Fruit fly (Drosophila melanogaster) whole organism, embryonic: ENCODE measurements around the gene Mad.

Experiments used
- Antp ChIP-seq: fragments of 200-800 bp; sonication (Bioruptor generic); optimal IDR thresholded peaks from 3 replicates; lab custom pipeline; 2016; ENCODE audit warnings: missing biosample characterization, missing genetic modification characterization
- CG10959 ChIP-seq: fragments of 200-800 bp; sonication (Bioruptor generic); IDR thresholded peaks from 2 replicates; pipeline ENCODE4 v1.3.6; 2022; ENCODE audit warnings: missing biosample characterization, missing genetic modification characterization
- CG11085 ChIP-seq: fragments of 200-800 bp; sonication (Bioruptor generic); IDR thresholded peaks from 2 replicates; pipeline ENCODE4 v1.3.6; 2022; ENCODE audit warnings: missing biosample characterization, missing genetic modification characterization
- CG12155 ChIP-seq: fragments of 200-800 bp; sonication (Bioruptor generic); optimal IDR thresholded peaks from 3 replicates; lab custom pipeline; 2016; ENCODE audit warnings: missing biosample characterization, missing genetic modification characterization
- CG12769 ChIP-seq: fragments of 200-800 bp; sonication (Bioruptor generic); optimal IDR thresholded peaks from 2 replicates; lab custom pipeline; 2019; ENCODE audit warnings: missing biosample characterization, mild to moderate bottlenecking, missing genetic modification characterization, moderate library complexity
- CG14441 ChIP-seq: fragments of 200-800 bp; sonication (Bioruptor generic); IDR thresholded peaks from 2 replicates; pipeline ENCODE4 v1.3.6; 2022; ENCODE audit warnings: missing biosample characterization, missing genetic modification characterization
- CG14860 ChIP-seq: fragments of 200-800 bp; sonication (Bioruptor generic); IDR thresholded peaks from 3 replicates; pipeline ENCODE4 v1.3.6; 2022; ENCODE audit warnings: missing biosample characterization, missing genetic modification characterization; ENCODE audit not compliant: partially characterized antibody
- CG16779 ChIP-seq: fragments of 200-800 bp; sonication (Bioruptor generic); IDR thresholded peaks from 2 replicates; pipeline ENCODE4 v1.3.6; 2022; ENCODE audit warnings: missing biosample characterization, missing genetic modification characterization
- CG17612 ChIP-seq: fragments of 200-800 bp; sonication (Bioruptor generic); IDR thresholded peaks from 2 replicates; pipeline ENCODE4 v1.3.6; 2022; ENCODE audit warnings: missing biosample characterization, missing genetic modification characterization
- CG2116 ChIP-seq: fragments of 200-800 bp; sonication (Bioruptor generic); optimal IDR thresholded peaks from 3 replicates; lab custom pipeline; 2018; ENCODE audit warnings: missing biosample characterization, mild to moderate bottlenecking, missing genetic modification characterization
- CG2199 ChIP-seq: fragments of 200-800 bp; sonication (Bioruptor generic); IDR thresholded peaks from 3 replicates; pipeline ENCODE4 v1.3.6; 2022; ENCODE audit warnings: missing biosample characterization, missing genetic modification characterization
- CG34376 ChIP-seq: fragments of 200-800 bp; sonication (Bioruptor generic); optimal IDR thresholded peaks from 2 replicates; lab custom pipeline; 2018; ENCODE audit warnings: missing biosample characterization, mild to moderate bottlenecking, missing genetic modification characterization
- CG3838 ChIP-seq: fragments of 200-800 bp; sonication (Bioruptor generic); optimal IDR thresholded peaks from 3 replicates; lab custom pipeline; 2016; ENCODE audit warnings: missing biosample characterization, missing genetic modification characterization
- CG7271 ChIP-seq: fragments of 200-800 bp; sonication (Bioruptor generic); optimal IDR thresholded peaks from 2 replicates; lab custom pipeline; 2018; ENCODE audit warnings: missing biosample characterization, mild to moderate bottlenecking, missing genetic modification characterization, moderate library complexity
- CG7372 ChIP-seq: fragments of 200-800 bp; sonication (Bioruptor generic); IDR thresholded peaks from 2 replicates; pipeline ENCODE4 v1.3.6; 2022; ENCODE audit warnings: missing biosample characterization, missing genetic modification characterization
- CG8388 ChIP-seq: fragments of 200-800 bp; sonication (Bioruptor generic); optimal IDR thresholded peaks from 2 replicates; lab custom pipeline; 2019; ENCODE audit warnings: missing biosample characterization, mild to moderate bottlenecking, missing genetic modification characterization, moderate library complexity
- CG8478 ChIP-seq: fragments of >200 bp; optimal IDR thresholded peaks from 2 replicates; lab custom pipeline; 2018
- CG8944 ChIP-seq: fragments of 200-800 bp; sonication (Bioruptor generic); optimal IDR thresholded peaks from 3 replicates; lab custom pipeline; 2016; ENCODE audit warnings: missing biosample characterization, missing genetic modification characterization
- CG9437 ChIP-seq: fragments of 200-800 bp; sonication (Bioruptor generic); optimal IDR thresholded peaks from 2 replicates; lab custom pipeline; 2018; ENCODE audit warnings: missing biosample characterization, mild to moderate bottlenecking, missing genetic modification characterization
- CHES-1-like ChIP-seq: fragments of 200-800 bp; sonication (Bioruptor generic); optimal IDR thresholded peaks from 2 replicates; lab custom pipeline; 2016; ENCODE audit warnings: missing biosample characterization, missing genetic modification characterization
- CrebB ChIP-seq: fragments of 200-800 bp; sonication (Bioruptor generic); optimal IDR thresholded peaks from 3 replicates; lab custom pipeline; 2018; ENCODE audit warnings: missing biosample characterization, mild to moderate bottlenecking, missing genetic modification characterization
- D ChIP-seq, 2 experiments: fragments of 200-800 bp in 1 of 2; fragments of >200 bp in 1 of 2; sonication (Bioruptor generic) in 1 of 2; optimal IDR thresholded peaks; 2 replicates in 1 of 2; 3 replicates in 1 of 2; lab custom pipeline; 2017; ENCODE audit warnings: mild to moderate bottlenecking in 1 of 2, missing biosample characterization in 1 of 2, missing genetic modification characterization in 1 of 2, missing genetic modification reagents in 1 of 2
- Dbx ChIP-seq: fragments of 200-800 bp; sonication (Bioruptor generic); IDR thresholded peaks from 3 replicates; pipeline ENCODE4 v1.3.6; 2022; ENCODE audit warnings: missing biosample characterization, missing genetic modification characterization
- Dll ChIP-seq: fragments of 200-800 bp; sonication (Bioruptor generic); IDR thresholded peaks from 4 replicates; pipeline ENCODE4 v1.3.6; 2022; ENCODE audit warnings: missing biosample characterization, missing genetic modification characterization; ENCODE audit not compliant: partially characterized antibody
- Fer1 ChIP-seq: fragments of 200-800 bp; sonication (Bioruptor generic); optimal IDR thresholded peaks from 2 replicates; lab custom pipeline; 2017; ENCODE audit warnings: missing biosample characterization, mild to moderate bottlenecking, missing genetic modification characterization
- GATAe ChIP-seq: fragments of 200-800 bp; sonication (Bioruptor generic); conservative IDR thresholded peaks from 2 replicates; pipeline ENCODE4 v1.3.6; 2022; ENCODE audit warnings: missing biosample characterization, missing genetic modification characterization
- Hr3 ChIP-seq: fragments of 200-800 bp; sonication (Bioruptor generic); optimal IDR thresholded peaks from 3 replicates; lab custom pipeline; 2016; ENCODE audit warnings: missing biosample characterization, missing genetic modification characterization
- Hr39 ChIP-seq: fragments of >200 bp; optimal IDR thresholded peaks from 2 replicates; lab custom pipeline; 2017
- Hsf ChIP-seq: fragments of 200-800 bp; sonication (Bioruptor generic); optimal IDR thresholded peaks from 3 replicates; lab custom pipeline; 2016; ENCODE audit warnings: missing biosample characterization, missing genetic modification characterization
- Poxn ChIP-seq: fragments of 200-800 bp; sonication (Bioruptor generic); IDR thresholded peaks from 2 replicates; pipeline ENCODE4 v1.3.6; 2022; ENCODE audit warnings: missing biosample characterization, missing genetic modification characterization
- Rx ChIP-seq: fragments of 200-800 bp; sonication (Bioruptor generic); IDR thresholded peaks from 2 replicates; pipeline ENCODE4 v1.3.6; 2022; ENCODE audit warnings: missing biosample characterization, missing genetic modification characterization
- TFAM ChIP-seq: fragments of 200-800 bp; sonication (Bioruptor generic); optimal IDR thresholded peaks from 2 replicates; lab custom pipeline; 2017; ENCODE audit warnings: missing biosample characterization, missing genetic modification characterization, inconsistent platforms
- Trl ChIP-seq, 3 experiments: fragments of >200 bp in 2 of 3; fragments of 200-800 bp in 1 of 3; sonication (Bioruptor generic) in 1 of 3; optimal IDR thresholded peaks; 2 replicates in 1 of 3; 3 replicates in 2 of 3; lab custom pipeline; 2016 to 2017; ENCODE audit warnings: missing biosample characterization in 1 of 3, missing genetic modification characterization in 1 of 3
- az2 ChIP-seq: fragments of 200-800 bp; sonication (Bioruptor generic); optimal IDR thresholded peaks from 3 replicates; lab custom pipeline; 2016; ENCODE audit warnings: missing biosample characterization, missing genetic modification characterization
- cato ChIP-seq: fragments of 200-800 bp; sonication (Bioruptor generic); optimal IDR thresholded peaks from 2 replicates; lab custom pipeline; 2016; ENCODE audit warnings: missing biosample characterization, missing genetic modification characterization, borderline replicate concordance
- chinmo ChIP-seq: fragments of 200-800 bp; sonication (Bioruptor generic); IDR thresholded peaks from 4 replicates; pipeline ENCODE4 v1.3.6; 2022; ENCODE audit warnings: missing biosample characterization, missing genetic modification characterization; ENCODE audit not compliant: partially characterized antibody
- emc ChIP-seq: fragments of 200-800 bp; sonication (Bioruptor generic); optimal IDR thresholded peaks from 2 replicates; lab custom pipeline; 2016; ENCODE audit warnings: missing biosample characterization, missing genetic modification characterization
- ewg ChIP-seq: fragments of 200-800 bp; sonication (Bioruptor generic); optimal IDR thresholded peaks from 3 replicates; lab custom pipeline; 2017; ENCODE audit warnings: mild to moderate bottlenecking, missing biosample characterization, missing genetic modification reagents, missing genetic modification characterization
- fd3F ChIP-seq: fragments of 200-800 bp; sonication (Bioruptor generic); optimal IDR thresholded peaks from 2 replicates; lab custom pipeline; 2018; ENCODE audit warnings: missing biosample characterization, mild to moderate bottlenecking, missing genetic modification characterization, moderate library complexity
- lilli ChIP-seq: fragments of 200-800 bp; sonication (Bioruptor generic); optimal IDR thresholded peaks from 3 replicates; lab custom pipeline; 2016; ENCODE audit warnings: missing biosample characterization, missing genetic modification characterization
- maf-S ChIP-seq: fragments of 200-800 bp; sonication (Bioruptor generic); optimal IDR thresholded peaks from 2 replicates; lab custom pipeline; 2016; ENCODE audit warnings: missing biosample characterization, missing genetic modification characterization
- nau ChIP-seq: fragments of 200-800 bp; sonication (Bioruptor generic); optimal IDR thresholded peaks from 3 replicates; lab custom pipeline; 2017; ENCODE audit warnings: missing biosample characterization, mild to moderate bottlenecking, missing genetic modification characterization, missing genetic modification reagents
- pita ChIP-seq: fragments of 200-800 bp; sonication (Bioruptor generic); optimal IDR thresholded peaks from 2 replicates; lab custom pipeline; 2017; ENCODE audit warnings: missing biosample characterization, mild to moderate bottlenecking, missing genetic modification characterization
- ro ChIP-seq: fragments of 200-800 bp; sonication (Bioruptor generic); IDR thresholded peaks from 2 replicates; pipeline ENCODE4 v1.3.6; 2022; ENCODE audit warnings: missing biosample characterization, missing genetic modification characterization
- schlank ChIP-seq: fragments of 200-800 bp; sonication (Bioruptor generic); optimal IDR thresholded peaks from 2 replicates; lab custom pipeline; 2018; ENCODE audit warnings: missing biosample characterization, mild to moderate bottlenecking, missing genetic modification characterization
- slou ChIP-seq: fragments of 200-800 bp; sonication (Bioruptor generic); optimal IDR thresholded peaks from 3 replicates; lab custom pipeline; 2016; ENCODE audit warnings: missing biosample characterization, missing genetic modification characterization
- sna ChIP-seq: fragments of 200-800 bp; sonication (Bioruptor generic); IDR thresholded peaks from 2 replicates; pipeline ENCODE4 v1.3.6; 2022; ENCODE audit warnings: missing biosample characterization, missing genetic modification characterization; ENCODE audit not compliant: partially characterized antibody
- tio ChIP-seq: fragments of 200-800 bp; sonication (Bioruptor generic); optimal IDR thresholded peaks from 2 replicates; lab custom pipeline; 2017; ENCODE audit warnings: missing biosample characterization, missing genetic modification characterization, inconsistent platforms
- zen2 ChIP-seq: fragments of 200-800 bp; sonication (Bioruptor generic); IDR thresholded peaks from 3 replicates; pipeline ENCODE4 v1.3.6; 2022; ENCODE audit warnings: missing biosample characterization, missing genetic modification characterization; ENCODE audit not compliant: partially characterized antibody

Mad gene

dm6 chr2L:3158260-3159072 is 977 bp downstream of the Mad start (continued):
- TF ChIP-seq CG10959 (GFP tag; lab: Robert Waterston, UW), result no peak
- TF ChIP-seq lilli (GFP tag; lab: Kevin White, UChicago), result peak; percentile 19
- TF ChIP-seq CG7372 (GFP tag; lab: Robert Waterston, UW), result no peak
- peak; percentile 7 for TF ChIP-seq nau (GFP tag; lab: Kevin White, UChicago)
- TF ChIP-seq CG2199 (GFP tag; lab: Robert Waterston, UW), result peak; percentile 96
- TF ChIP-seq CG14441 (GFP tag; lab: Robert Waterston, UW), result no peak
- TF ChIP-seq slou (GFP tag; lab: Kevin White, UChicago), result no peak
- no peak for TF ChIP-seq Hsf
- TF ChIP-seq CG16779, result no peak
- TF ChIP-seq Dll, result no peak
- TF ChIP-seq CG3838, result no peak
- peak; percentile 20 for TF ChIP-seq CG2116 (GFP tag; lab: Kevin White, UChicago)
- no peak for TF ChIP-seq chinmo
- TF ChIP-seq schlank (tag; lab: Kevin White, UChicago), result no peak
- no peak for TF ChIP-seq CG12155
- TF ChIP-seq az2 (GFP tag; lab: Kevin White, UChicago), result no peak
- no peak for TF ChIP-seq Rx (GFP tag; lab: Robert Waterston, UW)
- no peak for TF ChIP-seq Trl (optimal IDR thresholded peaks at IDR 0.05; lab: Kevin White, UChicago)
- no peak for TF ChIP-seq Trl (GFP tag; optimal IDR thresholded peaks at IDR 0.05; lab: Kevin White, UChicago)
- no peak for TF ChIP-seq CrebB (tag; lab: Kevin White, UChicago)
- no peak for TF ChIP-seq pita (GFP tag; lab: Kevin White, UChicago)
- TF ChIP-seq CG14860 (GFP tag; lab: Robert Waterston, UW), result no peak
- TF ChIP-seq CHES-1-like (GFP tag; lab: Kevin White, UChicago), result no peak
- TF ChIP-seq Antp (GFP tag; lab: Kevin White, UChicago), result no peak
- TF ChIP-seq emc (GFP tag; lab: Kevin White, UChicago), result no peak
- TF ChIP-seq Dbx (GFP tag; lab: Robert Waterston, UW), result 0 out of 3 replicates have a peak, but pooled peaks have one; percentile 23
- TF ChIP-seq Fer1 (GFP tag; lab: Kevin White, UChicago), result peak; percentile 52
- no peak for TF ChIP-seq CG17612 (GFP tag; lab: Robert Waterston, UW)
- no peak for TF ChIP-seq D (optimal IDR thresholded peaks at IDR 0.05; lab: Kevin White, UChicago)
- TF ChIP-seq D (GFP tag; optimal IDR thresholded peaks at IDR 0.05; lab: Kevin White, UChicago), result no peak
- TF ChIP-seq tio (GFP tag; lab: Kevin White, UChicago), result no peak
- no peak for TF ChIP-seq cato (GFP tag; lab: Kevin White, UChicago)
- TF ChIP-seq Hr39 (lab: Kevin White, UChicago), result no peak
- no peak for TF ChIP-seq CG8388 (GFP tag; lab: Kevin White, UChicago)
- no peak for TF ChIP-seq maf-S (GFP tag; lab: Kevin White, UChicago)
- TF ChIP-seq CG9437, result no peak
- no peak for TF ChIP-seq CG12769
- TF ChIP-seq CG8944 (GFP tag; lab: Kevin White, UChicago), result no peak
- no peak for TF ChIP-seq fd3F (GFP tag; lab: Kevin White, UChicago)
- TF ChIP-seq GATAe (GFP tag; lab: Robert Waterston, UW), result peak; percentile 56; the same call in 1 of the 2 replicates
- TF ChIP-seq ewg (GFP tag; lab: Kevin White, UChicago), result peak; percentile 47
- no peak for TF ChIP-seq CG7271 (tag; lab: Kevin White, UChicago)
- no peak for TF ChIP-seq Poxn (GFP tag; lab: Robert Waterston, UW)
- TF ChIP-seq CG8478, result no peak
- TF ChIP-seq CG11085 (GFP tag; lab: Robert Waterston, UW), result no peak
- no peak for TF ChIP-seq ro (GFP tag; lab: Robert Waterston, UW)
- no peak for TF ChIP-seq sna (GFP tag; lab: Robert Waterston, UW)
- no peak for TF ChIP-seq zen2 (GFP tag; lab: Robert Waterston, UW)
- peak; percentile 66 for TF ChIP-seq CG34376 (GFP tag; lab: Kevin White, UChicago)
- no peak for TF ChIP-seq TFAM (GFP tag; lab: Kevin White, UChicago)
- no peak for TF ChIP-seq Hr3
